Worm (Caenorhabditis elegans) whole organism, L4 larva: ENCODE measurements around the gene K09E9.1.
A peak's percentile ranks its signal among the peaks of the same experiment; 100 is the strongest.

Experiments
- F10B5.3 ChIP-seq: sonication (generic microtip); optimal IDR thresholded peaks from 2 replicates; lab custom pipeline; 2016; ENCODE audit warnings: mild to moderate bottlenecking, missing genetic modification characterization, missing compliant biosample characterization
- F49E8.2 ChIP-seq: sonication (generic microtip); optimal IDR thresholded peaks from 2 replicates; lab custom pipeline; 2016; ENCODE audit warnings: missing compliant biosample characterization, mild to moderate bottlenecking, missing genetic modification characterization, borderline replicate concordance
- T26A8.4 ChIP-seq: fragments of 200-800 bp; sonication (Bioruptor generic); IDR thresholded peaks from 2 replicates; pipeline ENCODE4 v1.3.6; 2022; ENCODE audit warnings: missing genetic modification characterization, missing compliant biosample characterization
- Y75B8A.6 ChIP-seq: fragments of 200-800 bp; sonication (Bioruptor generic); IDR thresholded peaks from 2 replicates; pipeline ENCODE4 v1.3.6; 2022; ENCODE audit warnings: missing genetic modification reagents, missing genetic modification characterization, missing compliant biosample characterization
- ZK546.5 ChIP-seq, 2 experiments: sonication (generic microtip); optimal IDR thresholded peaks; 2 replicates each; lab custom pipeline; 2017; ENCODE audit warnings: missing biosample characterization in 2 of 2, missing genetic modification characterization in 2 of 2
- aha-1 ChIP-seq: fragments of 150-350 bp; peaks from one replicate; lab custom pipeline; 2014; ENCODE audit warnings: missing biosample characterization, missing genetic modification characterization
- aly-2 ChIP-seq: sonication (generic microtip); optimal IDR thresholded peaks from 2 replicates; lab custom pipeline; 2018; ENCODE audit warnings: missing biosample characterization, missing genetic modification characterization
- arid-1 ChIP-seq: fragments of 200-800 bp; sonication (Bioruptor generic); conservative IDR thresholded peaks from 2 replicates; pipeline ENCODE4 v1.3.6; 2022; ENCODE audit warnings: missing genetic modification reagents, missing genetic modification characterization, missing compliant biosample characterization
- attf-4 ChIP-seq: sonication (generic microtip); optimal IDR thresholded peaks from 3 replicates; lab custom pipeline; 2017; ENCODE audit warnings: missing biosample characterization, missing genetic modification characterization
- ceh-82 ChIP-seq: sonication (generic microtip); optimal IDR thresholded peaks from 2 replicates; lab custom pipeline; 2017; ENCODE audit warnings: missing biosample characterization, missing genetic modification characterization
- ces-1 ChIP-seq: fragments of 150-350 bp; sonication (generic microtip); optimal IDR thresholded peaks from 4 replicates; lab custom pipeline; 2014; ENCODE audit warnings: missing biosample characterization, missing genetic modification reagents, missing genetic modification characterization
- cey-2 ChIP-seq: sonication (generic microtip); optimal IDR thresholded peaks from 3 replicates; lab custom pipeline; 2017; ENCODE audit warnings: missing genetic modification characterization, mild to moderate bottlenecking, missing compliant biosample characterization, antibody characterized with exemption, borderline replicate concordance; ENCODE audit not compliant: insufficient read depth
- daf-16 ChIP-seq, 3 experiments: sonication (generic microtip); optimal IDR thresholded peaks; 2 replicates each; lab custom pipeline; 2016 to 2017; ENCODE audit warnings: missing genetic modification characterization in 3 of 3, missing genetic modification reagents in 3 of 3, mild to moderate bottlenecking in 2 of 3, missing compliant biosample characterization in 2 of 3, missing biosample characterization in 1 of 3, moderate library complexity in 1 of 3
- daf-19 ChIP-seq: fragments of 200-800 bp; sonication (Bioruptor generic); conservative IDR thresholded peaks from 2 replicates; pipeline ENCODE4 v1.3.6; 2022; ENCODE audit warnings: missing genetic modification characterization, missing compliant biosample characterization
- dmd-6 ChIP-seq: fragments of 200-800 bp; sonication (Bioruptor generic); IDR thresholded peaks from 2 replicates; pipeline ENCODE4 v1.3.6; 2022; ENCODE audit warnings: missing genetic modification reagents, missing genetic modification characterization, missing compliant biosample characterization
- duxl-1 ChIP-seq: sonication (generic microtip); optimal IDR thresholded peaks from 2 replicates; lab custom pipeline; 2016; ENCODE audit warnings: mild to moderate bottlenecking, missing genetic modification characterization, moderate library complexity, missing compliant biosample characterization; ENCODE audit not compliant: poor library complexity
- egl-27 ChIP-seq: sonication (generic microtip); optimal IDR thresholded peaks from 3 replicates; lab custom pipeline; 2017; ENCODE audit warnings: missing biosample characterization, missing genetic modification reagents, missing genetic modification characterization
- fkh-10 ChIP-seq: fragments of 150-350 bp; optimal IDR thresholded peaks from 2 replicates; lab custom pipeline; 2014; ENCODE audit warnings: missing biosample characterization, missing genetic modification reagents, missing genetic modification characterization
- fos-1 ChIP-seq: fragments of 150-350 bp; optimal IDR thresholded peaks from 2 replicates; lab custom pipeline; 2014; ENCODE audit warnings: missing biosample characterization, missing genetic modification characterization
- hlh-11 ChIP-seq: fragments of 200-800 bp; sonication (Bioruptor generic); optimal IDR thresholded peaks from 2 replicates; lab custom pipeline; 2018; ENCODE audit warnings: mild to moderate bottlenecking, missing genetic modification characterization, missing compliant biosample characterization
- hlh-30 ChIP-seq: sonication (generic microtip); optimal IDR thresholded peaks from 2 replicates; lab custom pipeline; 2017; ENCODE audit warnings: antibody characterized with exemption, mild to moderate bottlenecking, missing genetic modification characterization, missing compliant biosample characterization; ENCODE audit not compliant: insufficient read depth
- hmg-1.1 ChIP-seq: fragments of 200-800 bp; sonication (Bioruptor generic); IDR thresholded peaks from 2 replicates; pipeline ENCODE4 v1.3.6; 2022; ENCODE audit warnings: missing genetic modification reagents, missing genetic modification characterization, missing compliant biosample characterization
- lin-15B ChIP-seq: fragments of 150-350 bp; sonication (generic microtip); optimal IDR thresholded peaks from 3 replicates; lab custom pipeline; 2014; ENCODE audit warnings: missing biosample characterization, missing genetic modification characterization
- lin-38 ChIP-seq: fragments of 200-800 bp; sonication (Bioruptor generic); IDR thresholded peaks from 2 replicates; pipeline ENCODE4 v1.3.6; 2022; ENCODE audit warnings: missing genetic modification reagents, missing genetic modification characterization, missing compliant biosample characterization
- lin-39 ChIP-seq: fragments of 150-350 bp; optimal IDR thresholded peaks from 2 replicates; lab custom pipeline; 2014; ENCODE audit warnings: missing biosample characterization, missing genetic modification reagents, missing genetic modification characterization
- lir-3 ChIP-seq: sonication (generic microtip); optimal IDR thresholded peaks from 2 replicates; lab custom pipeline; 2016; ENCODE audit warnings: mild to moderate bottlenecking, missing genetic modification characterization, missing compliant biosample characterization
- lsy-2 ChIP-seq, 2 experiments: fragments of 150-350 bp in 1 of 2; sonication (generic microtip) in 1 of 2; optimal IDR thresholded peaks; 2 replicates each; lab custom pipeline; 2014 to 2017; ENCODE audit warnings: missing biosample characterization in 2 of 2, missing genetic modification characterization in 2 of 2
- madf-9 ChIP-seq: fragments of 200-800 bp; sonication (Bioruptor generic); conservative IDR thresholded peaks from 2 replicates; pipeline ENCODE4 v1.3.6; 2022; ENCODE audit warnings: missing genetic modification reagents, missing genetic modification characterization, missing compliant biosample characterization
- mdt-29 ChIP-seq: fragments of 200-800 bp; sonication (Bioruptor generic); IDR thresholded peaks from 2 replicates; pipeline ENCODE4 v1.3.6; 2022; ENCODE audit warnings: missing genetic modification reagents, missing genetic modification characterization, missing compliant biosample characterization
- mes-2 ChIP-seq: sonication (generic microtip); optimal IDR thresholded peaks from 2 replicates; lab custom pipeline; 2016; ENCODE audit warnings: missing genotype, mild to moderate bottlenecking, missing genetic modification characterization, missing compliant biosample characterization; ENCODE audit not compliant: poor library complexity, severe bottlenecking
- mxl-3 ChIP-seq: fragments of 200-800 bp; sonication (Bioruptor generic); optimal IDR thresholded peaks from 2 replicates; lab custom pipeline; 2018; ENCODE audit warnings: mild to moderate bottlenecking, missing genetic modification characterization, missing compliant biosample characterization
- nhr-10 ChIP-seq: fragments of 150-350 bp; optimal IDR thresholded peaks from 2 replicates; lab custom pipeline; 2014; ENCODE audit warnings: missing biosample characterization, missing genetic modification characterization
- nhr-102 ChIP-seq: sonication (generic microtip); optimal IDR thresholded peaks from 2 replicates; lab custom pipeline; 2016; ENCODE audit warnings: mild to moderate bottlenecking, missing genetic modification characterization, moderate library complexity, missing compliant biosample characterization
- nhr-11 ChIP-seq: fragments of 150-350 bp; optimal IDR thresholded peaks from 2 replicates; lab custom pipeline; 2014; ENCODE audit warnings: missing biosample characterization, missing genetic modification characterization
- nhr-237 ChIP-seq: sonication (generic microtip); optimal IDR thresholded peaks from 2 replicates; lab custom pipeline; 2017; ENCODE audit warnings: missing biosample characterization, missing genetic modification characterization
- pqm-1 ChIP-seq: sonication (generic microtip); optimal IDR thresholded peaks from 2 replicates; lab custom pipeline; 2017; ENCODE audit warnings: missing biosample characterization, missing genetic modification characterization
- set-16 ChIP-seq: fragments of 200-800 bp; sonication (Bioruptor generic); IDR thresholded peaks from 2 replicates; pipeline ENCODE4 v1.3.6; 2022; ENCODE audit warnings: missing genetic modification reagents, missing genetic modification characterization, missing compliant biosample characterization
- skn-1 ChIP-seq: fragments of 150-350 bp; optimal IDR thresholded peaks from 2 replicates; lab custom pipeline; 2014; ENCODE audit warnings: missing biosample characterization, missing genetic modification characterization
- snpc-1.2 ChIP-seq: fragments of 200-800 bp; sonication (Bioruptor generic); IDR thresholded peaks from 2 replicates; pipeline ENCODE4 v1.3.6; 2022; ENCODE audit warnings: missing genetic modification reagents, missing genetic modification characterization, missing compliant biosample characterization
- spr-1 ChIP-seq: sonication (generic microtip); optimal IDR thresholded peaks from 2 replicates; lab custom pipeline; 2016; ENCODE audit warnings: mild to moderate bottlenecking, missing genetic modification characterization, missing compliant biosample characterization
- spr-3 ChIP-seq: fragments of 200-800 bp; sonication (Bioruptor generic); optimal IDR thresholded peaks from 2 replicates; lab custom pipeline; 2018; ENCODE audit warnings: mild to moderate bottlenecking, missing genetic modification characterization, missing compliant biosample characterization
- tra-1 ChIP-seq: fragments of 200-800 bp; sonication (Bioruptor generic); IDR thresholded peaks from 2 replicates; pipeline ENCODE4 v1.3.6; 2022; ENCODE audit warnings: missing genetic modification reagents, missing genetic modification characterization, missing compliant biosample characterization
- unc-62 ChIP-seq, 3 experiments: fragments of 150-350 bp in 1 of 3; sonication (generic microtip); optimal IDR thresholded peaks in 2 of 3; peaks in 1 of 3; 1 replicate in 1 of 3; 2 replicates in 2 of 3; lab custom pipeline; 2014 to 2017; ENCODE audit warnings: missing biosample characterization in 3 of 3, missing genetic modification characterization in 3 of 3, missing genetic modification reagents in 3 of 3, missing genotype in 1 of 3
- zag-1 ChIP-seq: fragments of 150-350 bp; optimal IDR thresholded peaks from 2 replicates; lab custom pipeline; 2014; ENCODE audit warnings: missing biosample characterization, missing genetic modification characterization
- zfp-2 ChIP-seq: sonication (generic microtip); optimal IDR thresholded peaks from 2 replicates; lab custom pipeline; 2016; ENCODE audit warnings: mild to moderate bottlenecking, missing genetic modification characterization, missing compliant biosample characterization
- zfp-3 ChIP-seq: fragments of 200-800 bp; sonication (Bioruptor generic); conservative IDR thresholded peaks from 2 replicates; pipeline ENCODE4 v1.3.6; 2022; ENCODE audit warnings: missing genetic modification reagents, missing genetic modification characterization, missing compliant biosample characterization
- zip-11 ChIP-seq: fragments of 200-800 bp; sonication (Bioruptor generic); IDR thresholded peaks from 2 replicates; pipeline ENCODE4 v1.3.6; 2022; ENCODE audit warnings: missing genetic modification characterization, missing compliant biosample characterization
- ztf-7 ChIP-seq: fragments of 150-350 bp; optimal IDR thresholded peaks from 2 replicates; lab custom pipeline; 2014; ENCODE audit warnings: missing biosample characterization, missing genetic modification characterization

K09E9.1 gene

ce11 chrX:15607498-15608019 lies 12.7 kb upstream of the K09E9.1 start, which contains the start of gene nipi-3 (continued):
- peak; percentile 79 for TF ChIP-seq pqm-1 (tag; lab: Kevin White, UChicago)
- TF ChIP-seq spr-3 (GFP tag; lab: Kevin White, UChicago), result no peak
- peak; percentile 52 for TF ChIP-seq skn-1 (tag; lab: Kevin White, UChicago)
- TF ChIP-seq F49E8.2 (tag; lab: Kevin White, UChicago), result no peak
- TF ChIP-seq nhr-10, result peak; percentile 94
- no peak for TF ChIP-seq lir-3 (tag; lab: Kevin White, UChicago)
- peak; percentile 88 for TF ChIP-seq mes-2 (tag; lab: Kevin White, UChicago)
- peak; percentile 44 for TF ChIP-seq lin-15B (tag; lab: Kevin White, UChicago)
- TF ChIP-seq hmg-1.1 (GFP tag; lab: Robert Waterston, UW), result peak; percentile 71
- TF ChIP-seq snpc-1.2 (GFP tag; lab: Robert Waterston, UW), result no peak
- TF ChIP-seq lin-38 (GFP tag; lab: Robert Waterston, UW), result peak; percentile 74
- TF ChIP-seq arid-1 (GFP tag; lab: Robert Waterston, UW), result peak; percentile 76
- no peak for TF ChIP-seq lin-39 (tag; lab: Kevin White, UChicago)
- TF ChIP-seq aly-2 (tag; lab: Kevin White, UChicago), result no peak
- TF ChIP-seq nhr-102 (tag; lab: Kevin White, UChicago), result peak; percentile 93
- peak; percentile 86 for TF ChIP-seq madf-9 (GFP tag; lab: Robert Waterston, UW)
- TF ChIP-seq tra-1, result peak; percentile 97
- TF ChIP-seq fkh-10 (GFP tag; lab: Kevin White, UChicago), result peak; percentile 48
- peak; percentile 38 for TF ChIP-seq zag-1 (tag; lab: Kevin White, UChicago)
- TF ChIP-seq zfp-3, result peak; percentile 82
- TF ChIP-seq ceh-82 (tag; lab: Kevin White, UChicago), result no peak
- TF ChIP-seq F10B5.3 (tag; lab: Kevin White, UChicago), result no peak
- TF ChIP-seq lsy-2 (tag; optimal IDR thresholded peaks at IDR 0.05; lab: Kevin White, UChicago), result peak; percentile 89 to 92
- TF ChIP-seq aha-1 (tag; lab: Kevin White, UChicago), result peak; percentile 91
- TF ChIP-seq spr-1 (tag; lab: Kevin White, UChicago), result peak; percentile 83
- no peak for TF ChIP-seq duxl-1
- TF ChIP-seq cey-2 (tag; lab: Kevin White, UChicago), result peak; percentile 61
- peak; percentile 68 for TF ChIP-seq set-16 (GFP tag; lab: Robert Waterston, UW)
- peak; percentile 80 for TF ChIP-seq mdt-29 (GFP tag; lab: Robert Waterston, UW)
- peak; percentile 96 for TF ChIP-seq mxl-3 (GFP tag; lab: Kevin White, UChicago)
- peak; percentile 98 for TF ChIP-seq hlh-11
- TF ChIP-seq, all 104 proteins: peak for 62

ce11 chrX:15608593-15608992 lies 11.7 kb upstream of the K09E9.1 start:
- TF ChIP-seq attf-4 (tag; lab: Kevin White, UChicago) (no peak), snpc-1.2 (GFP tag; lab: Robert Waterston, UW) (no peak), unc-62 (GFP tag; optimal IDR thresholded peaks at IDR 0.05 in 1 of 2; lab: Kevin White, UChicago) (no peak), unc-62 (tag; optimal IDR thresholded peaks at IDR 0.05; lab: Kevin White, UChicago) (no peak), ces-1 (GFP tag; lab: Kevin White, UChicago) (no peak), zfp-3 (no peak), dmd-6 (GFP tag; lab: Robert Waterston, UW) (no peak), ceh-82 (tag; lab: Kevin White, UChicago) (no peak), fos-1 (tag; lab: Kevin White, UChicago) (no peak), ZK546.5 (tag; optimal IDR thresholded peaks at IDR 0.05; lab: Kevin White, UChicago) (no peak), set-16 (GFP tag; lab: Robert Waterston, UW) (no peak), daf-19 (GFP tag; lab: Robert Waterston, UW) (no peak), nhr-237 (tag; lab: Kevin White, UChicago) (no peak), nhr-11 (tag; lab: Kevin White, UChicago) (peak; percentile 70), ztf-7 (tag; lab: Kevin White, UChicago) (no peak), F49E8.2 (tag; lab: Kevin White, UChicago) (no peak), T26A8.4 (GFP tag; lab: Robert Waterston, UW) (no peak), aha-1 (tag; lab: Kevin White, UChicago) (peak; percentile 13), mxl-3 (GFP tag; lab: Kevin White, UChicago) (peak; percentile 26), Y75B8A.6 (GFP tag; lab: Robert Waterston, UW) (no peak), egl-27 (no peak), zfp-2 (no peak), zip-11 (GFP tag; lab: Robert Waterston, UW) (no peak), daf-16 (GFP tag; optimal IDR thresholded peaks at IDR 0.05; lab: Kevin White, UChicago) (no peak), daf-16 (tag; optimal IDR thresholded peaks at IDR 0.05; lab: Kevin White, UChicago) (peak; percentile 9), spr-1 (tag; lab: Kevin White, UChicago) (no peak), hlh-30 (tag; lab: Kevin White, UChicago) (peak; percentile 45), lsy-2 (tag; optimal IDR thresholded peaks at IDR 0.05; lab: Kevin White, UChicago) (peak in 1 of 2 experiments; percentile 8)
